Fruit fly (Drosophila melanogaster) whole organism, embryonic: ENCODE results near the gene Crg-1.
A peak's percentile ranks its signal among the peaks of the same experiment; 100 is the strongest.

Source experiments
- BEAF-32 ChIP-seq: fragments of 200-800 bp; sonication (Bioruptor generic); optimal IDR thresholded peaks from 3 replicates; lab custom pipeline; 2017; ENCODE audit warnings: missing biosample characterization, missing genetic modification characterization, mild to moderate bottlenecking, moderate library complexity, missing genetic modification reagents
- CG10267 ChIP-seq: fragments of 200-800 bp; sonication (Bioruptor generic); optimal IDR thresholded peaks from 2 replicates; lab custom pipeline; 2018; ENCODE audit warnings: missing biosample characterization, mild to moderate bottlenecking, missing genetic modification characterization, moderate library complexity
- CG10565 ChIP-seq: fragments of 200-800 bp; sonication (Bioruptor generic); optimal IDR thresholded peaks from 3 replicates; lab custom pipeline; 2016; ENCODE audit warnings: missing biosample characterization, mild to moderate bottlenecking, missing genetic modification characterization
- CG11085 ChIP-seq: fragments of 200-800 bp; sonication (Bioruptor generic); IDR thresholded peaks from 2 replicates; pipeline ENCODE4 v1.3.6; 2022; ENCODE audit warnings: missing biosample characterization, missing genetic modification characterization
- CG12236 ChIP-seq: fragments of 200-800 bp; sonication (Bioruptor generic); optimal IDR thresholded peaks from 2 replicates; lab custom pipeline; 2016; ENCODE audit warnings: missing biosample characterization, missing genetic modification characterization
- CG12942 ChIP-seq: fragments of 200-800 bp; sonication (Bioruptor generic); optimal IDR thresholded peaks from 3 replicates; lab custom pipeline; 2016; ENCODE audit warnings: missing biosample characterization, missing genetic modification characterization
- CG13287 ChIP-seq: fragments of 200-800 bp; sonication (Bioruptor generic); IDR thresholded peaks from 2 replicates; pipeline ENCODE4 v1.3.6; 2022; ENCODE audit warnings: missing biosample characterization, missing genetic modification characterization; ENCODE audit not compliant: partially characterized antibody
- CG14860 ChIP-seq: fragments of 200-800 bp; sonication (Bioruptor generic); IDR thresholded peaks from 3 replicates; pipeline ENCODE4 v1.3.6; 2022; ENCODE audit warnings: missing biosample characterization, missing genetic modification characterization; ENCODE audit not compliant: partially characterized antibody
- CG16779 ChIP-seq: fragments of 200-800 bp; sonication (Bioruptor generic); IDR thresholded peaks from 2 replicates; pipeline ENCODE4 v1.3.6; 2022; ENCODE audit warnings: missing biosample characterization, missing genetic modification characterization
- CG17186 ChIP-seq: fragments of 200-800 bp; sonication (Bioruptor generic); optimal IDR thresholded peaks from 3 replicates; lab custom pipeline; 2017; ENCODE audit warnings: missing biosample characterization, missing genetic modification reagents, missing genetic modification characterization
- CG17359 ChIP-seq: fragments of 200-800 bp; sonication (Bioruptor generic); optimal IDR thresholded peaks from 3 replicates; lab custom pipeline; 2018; ENCODE audit warnings: missing biosample characterization, mild to moderate bottlenecking, missing genetic modification characterization, moderate library complexity
- CG17361 ChIP-seq: fragments of 200-800 bp; sonication (Bioruptor generic); IDR thresholded peaks from 3 replicates; pipeline ENCODE4 v1.3.6; 2022; ENCODE audit warnings: missing biosample characterization, missing genetic modification characterization
- CG17802 ChIP-seq: fragments of 200-800 bp; sonication (Bioruptor generic); optimal IDR thresholded peaks from 2 replicates; lab custom pipeline; 2018; ENCODE audit warnings: missing biosample characterization, mild to moderate bottlenecking, missing genetic modification characterization, moderate library complexity
- CG2120 ChIP-seq: fragments of 200-800 bp; sonication (Bioruptor generic); optimal IDR thresholded peaks from 3 replicates; lab custom pipeline; 2016; ENCODE audit warnings: missing biosample characterization, missing genetic modification characterization
- CG3838 ChIP-seq: fragments of 200-800 bp; sonication (Bioruptor generic); optimal IDR thresholded peaks from 3 replicates; lab custom pipeline; 2016; ENCODE audit warnings: missing biosample characterization, missing genetic modification characterization
- CG4424 ChIP-seq: fragments of 200-800 bp; sonication (Bioruptor generic); optimal IDR thresholded peaks from 3 replicates; lab custom pipeline; 2016; ENCODE audit warnings: missing biosample characterization, missing genetic modification characterization
- CG5953 ChIP-seq: fragments of 200-800 bp; sonication (Bioruptor generic); IDR thresholded peaks from 2 replicates; pipeline ENCODE4 v1.3.6; 2022; ENCODE audit warnings: missing biosample characterization, missing genetic modification characterization
- CG6254 ChIP-seq: fragments of 200-800 bp; sonication (Bioruptor generic); optimal IDR thresholded peaks from 3 replicates; lab custom pipeline; 2017; ENCODE audit warnings: mild to moderate bottlenecking, missing biosample characterization, missing genetic modification reagents, missing genetic modification characterization
- CG6683 ChIP-seq: fragments of 200-800 bp; sonication (Bioruptor generic); optimal IDR thresholded peaks from 2 replicates; lab custom pipeline; 2017; ENCODE audit warnings: missing biosample characterization, mild to moderate bottlenecking, missing genetic modification characterization, missing genetic modification reagents
- CG7271 ChIP-seq: fragments of 200-800 bp; sonication (Bioruptor generic); optimal IDR thresholded peaks from 2 replicates; lab custom pipeline; 2018; ENCODE audit warnings: missing biosample characterization, mild to moderate bottlenecking, missing genetic modification characterization, moderate library complexity
- CG8290 ChIP-seq, 3 experiments: fragments of 200-800 bp; sonication (Bioruptor generic); optimal IDR thresholded peaks; 2 replicates each; lab custom pipeline; 2016 to 2019; ENCODE audit warnings: missing biosample characterization in 3 of 3, missing genetic modification characterization in 3 of 3, mild to moderate bottlenecking in 2 of 3, moderate library complexity in 1 of 3
- Camta ChIP-seq: fragments of 200-800 bp; sonication (Bioruptor generic); optimal IDR thresholded peaks from 2 replicates; lab custom pipeline; 2016; ENCODE audit warnings: missing biosample characterization, missing genetic modification characterization
- Ets65A ChIP-seq: fragments of 200-800 bp; sonication (Bioruptor generic); peaks from one replicate; lab custom pipeline; 2016; ENCODE audit warnings: missing biosample characterization, missing genetic modification characterization
- GATAe ChIP-seq: fragments of 200-800 bp; sonication (Bioruptor generic); conservative IDR thresholded peaks from 2 replicates; pipeline ENCODE4 v1.3.6; 2022; ENCODE audit warnings: missing biosample characterization, missing genetic modification characterization
- Hmx ChIP-seq: fragments of 200-800 bp; sonication (Bioruptor generic); optimal IDR thresholded peaks from 2 replicates; lab custom pipeline; 2016; ENCODE audit warnings: missing biosample characterization, missing genetic modification characterization
- MESR4 ChIP-seq: fragments of 200-800 bp; sonication (Bioruptor generic); optimal IDR thresholded peaks from 2 replicates; lab custom pipeline; 2018; ENCODE audit warnings: missing biosample characterization, mild to moderate bottlenecking, missing genetic modification characterization, moderate library complexity
- MTF-1 ChIP-seq: fragments of 200-800 bp; sonication (Bioruptor generic); optimal IDR thresholded peaks from 2 replicates; lab custom pipeline; 2018; ENCODE audit warnings: missing biosample characterization, mild to moderate bottlenecking, missing genetic modification characterization, borderline replicate concordance
- Med ChIP-seq: fragments of 200-800 bp; sonication (Bioruptor generic); peaks from one replicate; lab custom pipeline; 2016; ENCODE audit warnings: missing biosample characterization, missing genetic modification characterization, mild to moderate bottlenecking, inconsistent platforms, moderate library complexity
- NK7.1 ChIP-seq: fragments of 200-800 bp; sonication (Bioruptor generic); optimal IDR thresholded peaks from 3 replicates; lab custom pipeline; 2016; ENCODE audit warnings: missing biosample characterization, missing genetic modification characterization
- Optix ChIP-seq: fragments of 200-800 bp; sonication (Bioruptor generic); IDR thresholded peaks from 3 replicates; pipeline ENCODE4 v1.3.6; 2022; ENCODE audit warnings: missing biosample characterization, missing genetic modification characterization
- ac ChIP-seq: fragments of 200-800 bp; sonication (Bioruptor generic); optimal IDR thresholded peaks from 3 replicates; lab custom pipeline; 2017; ENCODE audit warnings: missing biosample characterization, mild to moderate bottlenecking, missing genetic modification characterization
- bbx ChIP-seq: fragments of 200-800 bp; sonication (Bioruptor generic); IDR thresholded peaks from 2 replicates; pipeline ENCODE4 v1.3.6; 2022; ENCODE audit warnings: missing biosample characterization, missing genetic modification characterization; ENCODE audit not compliant: partially characterized antibody
- bowl ChIP-seq: fragments of 200-800 bp; sonication (Bioruptor generic); IDR thresholded peaks from 2 replicates; pipeline ENCODE4 v1.3.6; 2022; ENCODE audit warnings: missing biosample characterization, missing genetic modification characterization
- corto ChIP-seq: fragments of 200-800 bp; sonication (Bioruptor generic); optimal IDR thresholded peaks from 2 replicates; lab custom pipeline; 2016; ENCODE audit warnings: missing biosample characterization, mild to moderate bottlenecking, missing genetic modification characterization, moderate library complexity
- da ChIP-seq: fragments of 200-800 bp; sonication (Bioruptor generic); optimal IDR thresholded peaks from 2 replicates; lab custom pipeline; 2016; ENCODE audit warnings: missing biosample characterization, missing genetic modification characterization
- eve ChIP-seq, 2 experiments: fragments of >200 bp; optimal IDR thresholded peaks; 2 replicates each; lab custom pipeline; 2017; ENCODE audit warnings: missing biosample characterization in 2 of 2, missing genetic modification characterization in 2 of 2
- gcm2 ChIP-seq: fragments of 200-800 bp; sonication (Bioruptor generic); optimal IDR thresholded peaks from 2 replicates; lab custom pipeline; 2016; ENCODE audit warnings: missing biosample characterization, missing genetic modification characterization
- gem ChIP-seq: fragments of 200-800 bp; sonication (Bioruptor generic); optimal IDR thresholded peaks from 2 replicates; lab custom pipeline; 2019; ENCODE audit warnings: missing biosample characterization, mild to moderate bottlenecking, missing genetic modification characterization, moderate library complexity
- kah ChIP-seq: fragments of 200-800 bp; sonication (Bioruptor generic); optimal IDR thresholded peaks from 2 replicates; lab custom pipeline; 2018; ENCODE audit warnings: missing biosample characterization, mild to moderate bottlenecking, missing genetic modification characterization
- lola ChIP-seq, 3 experiments: fragments of >200 bp in 2 of 3; fragments of 200-800 bp in 1 of 3; sonication (Bioruptor generic) in 1 of 3; optimal IDR thresholded peaks; 2 replicates each; lab custom pipeline; 2017 to 2019; ENCODE audit warnings: missing biosample characterization in 3 of 3, missing genetic modification characterization in 3 of 3, mild to moderate bottlenecking in 1 of 3, moderate library complexity in 1 of 3
- org-1 ChIP-seq: fragments of 200-800 bp; sonication (Bioruptor generic); optimal IDR thresholded peaks from 2 replicates; lab custom pipeline; 2017; ENCODE audit warnings: missing biosample characterization, missing genetic modification characterization
- pfk ChIP-seq: fragments of 200-800 bp; sonication (Bioruptor generic); optimal IDR thresholded peaks from 2 replicates; lab custom pipeline; 2018; ENCODE audit warnings: missing biosample characterization, mild to moderate bottlenecking, missing genetic modification characterization, moderate library complexity
- pho ChIP-seq: fragments of 200-800 bp; sonication (Bioruptor generic); optimal IDR thresholded peaks from 2 replicates; lab custom pipeline; 2016; ENCODE audit warnings: missing biosample characterization, missing genetic modification characterization
- ranshi ChIP-seq: fragments of 200-800 bp; sonication (Bioruptor generic); IDR thresholded peaks from 2 replicates; pipeline ENCODE4 v1.3.6; 2022; ENCODE audit warnings: missing biosample characterization, missing genetic modification characterization
- sisA ChIP-seq: fragments of 200-800 bp; sonication (Bioruptor generic); IDR thresholded peaks from 2 replicates; pipeline ENCODE4 v1.3.6; 2022; ENCODE audit warnings: missing biosample characterization, missing genetic modification characterization
- sqz ChIP-seq: fragments of 200-800 bp; sonication (Bioruptor generic); optimal IDR thresholded peaks from 3 replicates; lab custom pipeline; 2018; ENCODE audit warnings: missing biosample characterization, mild to moderate bottlenecking, missing genetic modification characterization
- tap ChIP-seq: fragments of 200-800 bp; optimal IDR thresholded peaks from 3 replicates; lab custom pipeline; 2019; ENCODE audit warnings: missing biosample characterization, mild to moderate bottlenecking, missing genetic modification characterization, moderate library complexity
- wor ChIP-seq: fragments of 200-800 bp; sonication (Bioruptor generic); IDR thresholded peaks from 2 replicates; pipeline ENCODE4 v1.3.6; 2022; ENCODE audit warnings: missing biosample characterization, missing genetic modification characterization
- zfh1 ChIP-seq: fragments of 200-800 bp; sonication (Bioruptor generic); IDR thresholded peaks from 3 replicates; pipeline ENCODE4 v1.3.6; 2022; ENCODE audit warnings: missing biosample characterization, missing genetic modification characterization

The Crg-1 gene

DNA sequence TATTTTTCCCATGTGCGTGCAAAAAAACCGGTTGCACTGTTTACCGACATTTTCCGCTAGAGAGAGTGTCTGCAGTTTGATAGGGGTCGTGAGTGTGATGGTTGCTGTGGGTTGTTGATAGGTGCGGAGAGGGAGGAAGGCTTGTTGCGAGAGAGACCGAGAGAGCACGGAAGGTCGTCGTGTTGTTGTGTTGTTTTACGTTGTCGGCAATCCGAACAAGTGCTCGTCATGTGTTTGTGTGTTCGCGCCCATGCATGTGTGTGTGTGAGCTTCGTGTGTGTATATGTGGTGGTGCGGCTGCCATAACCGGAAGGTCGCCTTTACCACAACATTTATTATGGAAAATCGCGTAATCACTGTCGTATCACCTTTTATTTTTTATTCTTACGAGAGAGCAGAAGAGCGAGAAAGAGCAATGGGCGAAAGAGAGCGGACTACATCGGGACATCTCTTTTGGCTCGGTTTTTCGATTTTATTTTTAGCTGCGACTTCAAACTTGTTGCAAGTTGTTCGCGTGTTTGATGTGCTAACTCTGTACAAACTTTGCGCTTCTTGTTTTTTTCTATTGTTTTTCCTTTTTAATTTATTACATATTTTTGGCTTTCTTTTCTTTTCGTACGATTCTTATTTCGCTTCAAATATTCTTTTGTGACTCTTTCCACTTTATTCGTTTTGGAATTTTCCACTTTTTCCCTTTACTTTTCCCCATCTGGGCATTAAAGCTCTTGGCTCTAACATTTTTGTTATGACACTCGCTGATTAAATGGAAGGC lies 48.3 kb upstream of the Crg-1 start (continued):
- no peak for TF ChIP-seq CG2120 (GFP tag; lab: Kevin White, UChicago)
- no peak for TF ChIP-seq BEAF-32
- TF ChIP-seq CG17361 (GFP tag; lab: Robert Waterston, UW): 0 out of 3 replicates have a peak, but pooled peaks have one; percentile 8
- TF ChIP-seq pfk: peak; percentile 17
- TF ChIP-seq CG3838: no peak
- no peak for TF ChIP-seq CG17802 (tag; lab: Kevin White, UChicago)
- no peak for TF ChIP-seq Camta (GFP tag; lab: Kevin White, UChicago)
- TF ChIP-seq CG10267 (tag; lab: Kevin White, UChicago): no peak
- no peak for TF ChIP-seq corto (GFP tag; lab: Kevin White, UChicago)
- TF ChIP-seq bbx (GFP tag; lab: Robert Waterston, UW): peak; percentile 65; the same call in 1 of the 2 replicates
- TF ChIP-seq CG5953 (GFP tag; lab: Robert Waterston, UW): no peak
- peak; percentile 1; the same call in 2 of the 3 replicates for TF ChIP-seq zfh1
- TF ChIP-seq sisA: no peak
- TF ChIP-seq MTF-1: no peak
- no peak for TF ChIP-seq CG13287 (GFP tag; lab: Robert Waterston, UW)
- no peak for TF ChIP-seq Optix
- no peak for TF ChIP-seq CG10565 (GFP tag; lab: Kevin White, UChicago)
- no peak for TF ChIP-seq CG11085 (GFP tag; lab: Robert Waterston, UW)
- no peak for TF ChIP-seq Hmx (GFP tag; lab: Kevin White, UChicago)
- no peak for TF ChIP-seq Ets65A
- no peak for TF ChIP-seq CG4424 (GFP tag; lab: Kevin White, UChicago)
- no peak for TF ChIP-seq GATAe (GFP tag; lab: Robert Waterston, UW)
- TF ChIP-seq CG8290 (GFP tag; optimal IDR thresholded peaks at IDR 0.05; lab: Kevin White, UChicago): no peak
- TF ChIP-seq CG8290 (tag; optimal IDR thresholded peaks at IDR 0.05; lab: Kevin White, UChicago): peak in 1 of 2 experiments; percentile 79
- TF ChIP-seq eve (GFP tag; optimal IDR thresholded peaks at IDR 0.05; lab: Kevin White, UChicago): no peak
- TF ChIP-seq tap (tag; lab: Kevin White, UChicago): no peak
- TF ChIP-seq CG14860 (GFP tag; lab: Robert Waterston, UW): no peak
- TF ChIP-seq gcm2 (GFP tag; lab: Kevin White, UChicago): no peak
- no peak for TF ChIP-seq sqz (GFP tag; lab: Kevin White, UChicago)
- TF ChIP-seq da (GFP tag; lab: Kevin White, UChicago): no peak
- TF ChIP-seq CG12942: no peak
- TF ChIP-seq ac: no peak
- TF ChIP-seq CG6683 (GFP tag; lab: Kevin White, UChicago): no peak
- 0 out of 2 replicates have a peak, but pooled peaks have one; percentile 49 for TF ChIP-seq CG16779 (GFP tag; lab: Robert Waterston, UW)
- no peak for TF ChIP-seq ranshi (GFP tag; lab: Robert Waterston, UW)
- TF ChIP-seq CG17359 (tag; lab: Kevin White, UChicago): no peak
- TF ChIP-seq CG17186 (GFP tag; lab: Kevin White, UChicago): no peak
- TF ChIP-seq bowl (GFP tag; lab: Robert Waterston, UW): no peak
- TF ChIP-seq lola (GFP tag; optimal IDR thresholded peaks at IDR 0.05; lab: Kevin White, UChicago): no peak
- no peak for TF ChIP-seq MESR4
- TF ChIP-seq pho (GFP tag; lab: Kevin White, UChicago): no peak
- TF ChIP-seq CG12236 (GFP tag; lab: Kevin White, UChicago): no peak
- TF ChIP-seq CG7271 (tag; lab: Kevin White, UChicago): no peak
- TF ChIP-seq Med: peak; percentile 81
- no peak for TF ChIP-seq org-1
- TF ChIP-seq CG6254: no peak
- TF ChIP-seq wor (GFP tag; lab: Robert Waterston, UW): no peak
- no peak for TF ChIP-seq NK7.1 (GFP tag; lab: Kevin White, UChicago)
- no peak for TF ChIP-seq gem
- no peak for TF ChIP-seq kah (GFP tag; lab: Kevin White, UChicago)
